Worm (Caenorhabditis elegans) whole organism, L4 larva: ENCODE measurements around the gene lsm-4.

Experiments
- F49E8.2 ChIP-seq: sonication (generic microtip); optimal IDR thresholded peaks from 2 replicates; lab custom pipeline; 2016; ENCODE audit warnings: missing compliant biosample characterization, mild to moderate bottlenecking, missing genetic modification characterization, borderline replicate concordance
- Y75B8A.6 ChIP-seq: fragments of 200-800 bp; sonication (Bioruptor generic); IDR thresholded peaks from 2 replicates; pipeline ENCODE4 v1.3.6; 2022; ENCODE audit warnings: missing genetic modification reagents, missing genetic modification characterization, missing compliant biosample characterization
- ZK337.2 ChIP-seq: fragments of 200-800 bp; sonication (Bioruptor generic); IDR thresholded peaks from 2 replicates; pipeline ENCODE4 v1.3.6; 2022; ENCODE audit warnings: missing genetic modification reagents, missing genetic modification characterization, missing compliant biosample characterization
- ZK546.5 ChIP-seq, 2 experiments: sonication (generic microtip); optimal IDR thresholded peaks; 2 replicates each; lab custom pipeline; 2017; ENCODE audit warnings: missing biosample characterization in 2 of 2, missing genetic modification characterization in 2 of 2
- aha-1 ChIP-seq: fragments of 150-350 bp; peaks from one replicate; lab custom pipeline; 2014; ENCODE audit warnings: missing biosample characterization, missing genetic modification characterization
- arid-1 ChIP-seq: fragments of 200-800 bp; sonication (Bioruptor generic); conservative IDR thresholded peaks from 2 replicates; pipeline ENCODE4 v1.3.6; 2022; ENCODE audit warnings: missing genetic modification reagents, missing genetic modification characterization, missing compliant biosample characterization
- ceh-20 ChIP-seq: fragments of 200-800 bp; sonication (Bioruptor generic); IDR thresholded peaks from 2 replicates; pipeline ENCODE4 v1.3.6; 2022; ENCODE audit warnings: missing genetic modification reagents, missing genetic modification characterization, missing compliant biosample characterization
- ceh-62 ChIP-seq: sonication (generic microtip); optimal IDR thresholded peaks from 2 replicates; lab custom pipeline; 2017; ENCODE audit warnings: missing biosample characterization, missing genetic modification characterization
- cey-2 ChIP-seq: sonication (generic microtip); optimal IDR thresholded peaks from 3 replicates; lab custom pipeline; 2017; ENCODE audit warnings: missing genetic modification characterization, mild to moderate bottlenecking, missing compliant biosample characterization, antibody characterized with exemption, borderline replicate concordance; ENCODE audit not compliant: insufficient read depth
- daf-16 ChIP-seq, 3 experiments: sonication (generic microtip); optimal IDR thresholded peaks; 2 replicates each; lab custom pipeline; 2016 to 2017; ENCODE audit warnings: missing genetic modification characterization in 3 of 3, missing genetic modification reagents in 3 of 3, mild to moderate bottlenecking in 2 of 3, missing compliant biosample characterization in 2 of 3, missing biosample characterization in 1 of 3, moderate library complexity in 1 of 3
- daf-8 ChIP-seq: fragments of 200-800 bp; sonication (Bioruptor generic); IDR thresholded peaks from 2 replicates; pipeline ENCODE4 v1.3.6; 2022; ENCODE audit warnings: missing genetic modification characterization, missing compliant biosample characterization
- dmd-6 ChIP-seq: fragments of 200-800 bp; sonication (Bioruptor generic); IDR thresholded peaks from 2 replicates; pipeline ENCODE4 v1.3.6; 2022; ENCODE audit warnings: missing genetic modification reagents, missing genetic modification characterization, missing compliant biosample characterization
- dmd-9 ChIP-seq: fragments of 200-800 bp; sonication (Bioruptor generic); IDR thresholded peaks from 2 replicates; pipeline ENCODE4 v1.3.6; 2022; ENCODE audit warnings: missing genetic modification reagents, missing genetic modification characterization, missing compliant biosample characterization
- duxl-1 ChIP-seq: sonication (generic microtip); optimal IDR thresholded peaks from 2 replicates; lab custom pipeline; 2016; ENCODE audit warnings: mild to moderate bottlenecking, missing genetic modification characterization, moderate library complexity, missing compliant biosample characterization; ENCODE audit not compliant: poor library complexity
- dve-1 ChIP-seq: sonication (generic microtip); optimal IDR thresholded peaks from 2 replicates; lab custom pipeline; 2017; ENCODE audit warnings: antibody characterized with exemption, mild to moderate bottlenecking, missing genetic modification characterization, missing compliant biosample characterization; ENCODE audit not compliant: insufficient read depth
- egl-43 ChIP-seq: fragments of 200-800 bp; sonication (Bioruptor generic); IDR thresholded peaks from 2 replicates; pipeline ENCODE4 v1.3.6; 2022; ENCODE audit warnings: missing genetic modification reagents, missing genetic modification characterization, missing compliant biosample characterization
- fos-1 ChIP-seq: fragments of 150-350 bp; optimal IDR thresholded peaks from 2 replicates; lab custom pipeline; 2014; ENCODE audit warnings: missing biosample characterization, missing genetic modification characterization
- hlh-11 ChIP-seq: fragments of 200-800 bp; sonication (Bioruptor generic); optimal IDR thresholded peaks from 2 replicates; lab custom pipeline; 2018; ENCODE audit warnings: mild to moderate bottlenecking, missing genetic modification characterization, missing compliant biosample characterization
- hmg-1.1 ChIP-seq: fragments of 200-800 bp; sonication (Bioruptor generic); IDR thresholded peaks from 2 replicates; pipeline ENCODE4 v1.3.6; 2022; ENCODE audit warnings: missing genetic modification reagents, missing genetic modification characterization, missing compliant biosample characterization
- lsy-2 ChIP-seq, 2 experiments: fragments of 150-350 bp in 1 of 2; sonication (generic microtip) in 1 of 2; optimal IDR thresholded peaks; 2 replicates each; lab custom pipeline; 2014 to 2017; ENCODE audit warnings: missing biosample characterization in 2 of 2, missing genetic modification characterization in 2 of 2
- mdl-1 ChIP-seq, 2 experiments: fragments of 150-350 bp in 1 of 2; sonication (generic microtip) in 1 of 2; optimal IDR thresholded peaks; 2 replicates each; lab custom pipeline; 2014 to 2017; ENCODE audit warnings: missing biosample characterization in 2 of 2, missing genetic modification characterization in 2 of 2
- mxl-2 ChIP-seq: fragments of 200-800 bp; sonication (Bioruptor generic); conservative IDR thresholded peaks from 2 replicates; pipeline ENCODE4 v1.3.6; 2022; ENCODE audit warnings: missing genetic modification reagents, missing genetic modification characterization, missing compliant biosample characterization
- mxl-3 ChIP-seq: fragments of 200-800 bp; sonication (Bioruptor generic); optimal IDR thresholded peaks from 2 replicates; lab custom pipeline; 2018; ENCODE audit warnings: mild to moderate bottlenecking, missing genetic modification characterization, missing compliant biosample characterization
- nhr-11 ChIP-seq: fragments of 150-350 bp; optimal IDR thresholded peaks from 2 replicates; lab custom pipeline; 2014; ENCODE audit warnings: missing biosample characterization, missing genetic modification characterization
- nhr-111 ChIP-seq: fragments of 200-800 bp; sonication (Bioruptor generic); optimal IDR thresholded peaks from 2 replicates; lab custom pipeline; 2018; ENCODE audit warnings: mild to moderate bottlenecking, missing genetic modification characterization, missing compliant biosample characterization
- nhr-25 ChIP-seq: sonication (generic microtip); optimal IDR thresholded peaks from 2 replicates; lab custom pipeline; 2017; ENCODE audit warnings: missing genetic modification characterization, mild to moderate bottlenecking, missing compliant biosample characterization, antibody characterized with exemption, moderate library complexity, borderline replicate concordance; ENCODE audit not compliant: insufficient read depth
- nhr-28 ChIP-seq: fragments of 150-350 bp; optimal IDR thresholded peaks from 2 replicates; lab custom pipeline; 2014; ENCODE audit warnings: missing biosample characterization, missing genetic modification characterization
- nhr-42 ChIP-seq: fragments of 200-800 bp; sonication (Bioruptor generic); IDR thresholded peaks from 2 replicates; pipeline ENCODE4 v1.3.6; 2022; ENCODE audit warnings: missing genetic modification characterization, missing compliant biosample characterization
- nhr-48 ChIP-seq: sonication (generic microtip); optimal IDR thresholded peaks from 2 replicates; lab custom pipeline; 2016; ENCODE audit warnings: mild to moderate bottlenecking, missing genetic modification characterization, missing compliant biosample characterization
- nhr-77 ChIP-seq: fragments of 150-350 bp; optimal IDR thresholded peaks from 2 replicates; lab custom pipeline; 2014; ENCODE audit warnings: missing biosample characterization, missing genetic modification characterization
- pha-4 ChIP-seq, 2 experiments: fragments of 150-350 bp in 1 of 2; fragments of 200-800 bp in 1 of 2; sonication (Bioruptor generic) in 1 of 2; IDR thresholded peaks in 1 of 2; optimal IDR thresholded peaks in 1 of 2; 2 replicates each; pipeline versions ENCODE4 v1.3.6 to Lab custom; 2014 to 2022; ENCODE audit warnings: missing genetic modification characterization in 2 of 2, missing genetic modification reagents in 2 of 2, missing biosample characterization in 1 of 2, missing compliant biosample characterization in 1 of 2
- pqm-1 ChIP-seq: sonication (generic microtip); optimal IDR thresholded peaks from 2 replicates; lab custom pipeline; 2017; ENCODE audit warnings: missing biosample characterization, missing genetic modification characterization
- rbr-2 ChIP-seq: sonication (generic microtip); optimal IDR thresholded peaks from 2 replicates; lab custom pipeline; 2016; ENCODE audit warnings: missing genotype, missing genetic modification characterization, missing compliant biosample characterization
- saeg-2 ChIP-seq: fragments of 200-800 bp; sonication (Bioruptor generic); IDR thresholded peaks from 2 replicates; pipeline ENCODE4 v1.3.6; 2022; ENCODE audit warnings: missing genetic modification reagents, missing genetic modification characterization, missing compliant biosample characterization
- spr-1 ChIP-seq: sonication (generic microtip); optimal IDR thresholded peaks from 2 replicates; lab custom pipeline; 2016; ENCODE audit warnings: mild to moderate bottlenecking, missing genetic modification characterization, missing compliant biosample characterization
- spr-3 ChIP-seq: fragments of 200-800 bp; sonication (Bioruptor generic); optimal IDR thresholded peaks from 2 replicates; lab custom pipeline; 2018; ENCODE audit warnings: mild to moderate bottlenecking, missing genetic modification characterization, missing compliant biosample characterization
- tra-1 ChIP-seq: fragments of 200-800 bp; sonication (Bioruptor generic); IDR thresholded peaks from 2 replicates; pipeline ENCODE4 v1.3.6; 2022; ENCODE audit warnings: missing genetic modification reagents, missing genetic modification characterization, missing compliant biosample characterization
- unc-62 ChIP-seq, 3 experiments: fragments of 150-350 bp in 1 of 3; sonication (generic microtip); optimal IDR thresholded peaks in 2 of 3; peaks in 1 of 3; 1 replicate in 1 of 3; 2 replicates in 2 of 3; lab custom pipeline; 2014 to 2017; ENCODE audit warnings: missing biosample characterization in 3 of 3, missing genetic modification characterization in 3 of 3, missing genetic modification reagents in 3 of 3, missing genotype in 1 of 3
- zag-1 ChIP-seq: fragments of 150-350 bp; optimal IDR thresholded peaks from 2 replicates; lab custom pipeline; 2014; ENCODE audit warnings: missing biosample characterization, missing genetic modification characterization
- zfp-2 ChIP-seq: sonication (generic microtip); optimal IDR thresholded peaks from 2 replicates; lab custom pipeline; 2016; ENCODE audit warnings: mild to moderate bottlenecking, missing genetic modification characterization, missing compliant biosample characterization

Gene lsm-4

ce11 chrII:7245576-7245975 lies 7.4 kb downstream of the lsm-4 start, which contains the start of gene skpo-3:
TSS of gene skpo-3 (plus strand) at chrII:7245876.
- TF ChIP-seq ceh-20 (GFP tag; lab: Robert Waterston, UW) (no peak), hmg-1.1 (GFP tag; lab: Robert Waterston, UW) (no peak), dmd-9 (GFP tag; lab: Robert Waterston, UW) (no peak), fos-1 (no peak), spr-1 (tag; lab: Kevin White, UChicago) (no peak), cey-2 (tag; lab: Kevin White, UChicago) (no peak), duxl-1 (tag; lab: Kevin White, UChicago) (no peak), spr-3 (GFP tag; lab: Kevin White, UChicago) (no peak), dmd-6 (no peak), ZK546.5 (tag; optimal IDR thresholded peaks at IDR 0.05; lab: Kevin White, UChicago) (no peak), daf-8 (GFP tag; lab: Robert Waterston, UW) (no peak), F49E8.2 (tag; lab: Kevin White, UChicago) (no peak), lsy-2 (tag; optimal IDR thresholded peaks at IDR 0.05; lab: Kevin White, UChicago) (no peak), zag-1 (tag; lab: Kevin White, UChicago) (no peak), ZK337.2 (no peak), nhr-11 (no peak), ceh-62 (tag; lab: Kevin White, UChicago) (no peak), nhr-25 (tag; lab: Kevin White, UChicago) (no peak), Y75B8A.6 (GFP tag; lab: Robert Waterston, UW) (no peak)

DNA sequence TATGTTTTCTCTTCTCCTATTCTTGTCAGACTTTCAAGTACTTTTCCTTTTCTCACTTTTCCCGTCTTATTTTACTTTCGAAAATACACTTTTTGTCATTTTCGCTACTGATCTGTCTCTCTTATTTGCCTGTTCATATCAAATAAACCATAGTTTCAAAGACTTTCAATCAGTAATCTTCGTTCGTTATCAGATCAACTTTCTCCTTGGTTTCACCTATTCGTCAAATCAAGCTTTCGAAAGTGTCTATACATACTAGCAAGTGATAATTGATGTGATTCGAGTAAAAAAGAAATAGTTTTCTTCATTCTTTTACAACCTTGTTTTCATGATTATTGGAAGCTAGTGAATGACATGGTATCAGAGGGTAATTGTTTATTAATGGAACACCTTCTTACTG lies 10.2 kb downstream of the lsm-4 start:
- TF ChIP-seq F49E8.2 (tag; lab: Kevin White, UChicago) (no peak), daf-16 (GFP tag; optimal IDR thresholded peaks at IDR 0.05; lab: Kevin White, UChicago) (no peak), daf-16 (tag; optimal IDR thresholded peaks at IDR 0.05; lab: Kevin White, UChicago) (no peak)

- peak; percentile 94 for TF ChIP-seq aha-1 (tag; lab: Kevin White, UChicago)
- no peak for TF ChIP-seq nhr-48
- TF ChIP-seq unc-62 (GFP tag; optimal IDR thresholded peaks at IDR 0.05 in 1 of 2; lab: Kevin White, UChicago) = peak in 1 of 2 experiments; percentile 68
- TF ChIP-seq unc-62 (tag; optimal IDR thresholded peaks at IDR 0.05; lab: Kevin White, UChicago) = no peak
- TF ChIP-seq, all 104 proteins: peak for 2
Observed at ce11 chrII:7239705-7240104, 13.3 kb downstream of the lsm-4 start.

ce11 chrII:7238791-7239190 lies 14.2 kb downstream of the lsm-4 start:
- TF ChIP-seq daf-16 (GFP tag; optimal IDR thresholded peaks at IDR 0.05; lab: Kevin White, UChicago) (no peak), daf-16 (tag; optimal IDR thresholded peaks at IDR 0.05; lab: Kevin White, UChicago) (no peak), spr-1 (tag; lab: Kevin White, UChicago) (no peak), unc-62 (GFP tag; optimal IDR thresholded peaks at IDR 0.05 in 1 of 2; lab: Kevin White, UChicago) (peak in 1 of 2 experiments; percentile 63), unc-62 (tag; optimal IDR thresholded peaks at IDR 0.05; lab: Kevin White, UChicago) (no peak), nhr-111 (GFP tag; lab: Kevin White, UChicago) (no peak)

ce11 chrII:7238248-7238647 lies 14.7 kb downstream of the lsm-4 start, which contains the start of gene aqp-1:
TSS of gene aqp-1 (minus strand) at chrII:7238349.
- TF ChIP-seq hlh-11 (peak; percentile 81), mdl-1 (tag; optimal IDR thresholded peaks at IDR 0.05; lab: Kevin White, UChicago) (peak in 1 of 2 experiments; percentile 34), mxl-2 (GFP tag; lab: Robert Waterston, UW) (no peak), pqm-1 (tag; lab: Kevin White, UChicago) (peak; percentile 47), saeg-2 (GFP tag; lab: Robert Waterston, UW) (no peak), nhr-77 (peak; percentile 45), lsy-2 (tag; optimal IDR thresholded peaks at IDR 0.05; lab: Kevin White, UChicago) (peak; percentile 19), mxl-3 (GFP tag; lab: Kevin White, UChicago) (peak; percentile 52), arid-1 (no peak), egl-43 (GFP tag; lab: Robert Waterston, UW) (no peak), pha-4 (GFP tag; IDR thresholded peaks at IDR 0.05; lab: Robert Waterston, UW) (no peak), pha-4 (tag; optimal IDR thresholded peaks at IDR 0.05; lab: Kevin White, UChicago) (peak; percentile 6), dve-1 (tag; lab: Kevin White, UChicago) (peak; percentile 74), dmd-6 (peak; percentile 91), fos-1 (no peak), nhr-48 (peak; percentile 80), nhr-28 (tag; lab: Kevin White, UChicago) (peak; percentile 57), rbr-2 (tag; lab: Kevin White, UChicago) (no peak), tra-1 (GFP tag; lab: Robert Waterston, UW) (peak; percentile 52; the same call in 1 of the 2 replicates), nhr-42 (0 out of 2 replicates have a peak, but pooled peaks have one; percentile 19), zfp-2 (tag; lab: Kevin White, UChicago) (no peak)
